Fruit fly (Drosophila melanogaster) ovary, adult (tissue): ENCODE results near the gene CG17140.

Experiments
- CG17801 ChIP-seq: fragments of 200-800 bp; optimal IDR thresholded peaks from 2 replicates; lab custom pipeline; 2019; ENCODE audit warnings: missing biosample characterization, mild to moderate bottlenecking, missing genetic modification characterization, moderate library complexity; ENCODE audit not compliant: partially characterized antibody

The CG17140 gene

dm6 chr2L:10818807-10819206 lies 26.7 kb downstream of the CG17140 start, which contains the start of gene CG6508:
Gene CG6508, plus strand, starts transcription at chr2L:10819107.
- TF ChIP-seq CG17801: no peak

- peak; percentile 74 for TF ChIP-seq CG17801
These were observed 43.3 kb downstream of the CG17140 start for dm6 chr2L:10801951-10802780.

- TF ChIP-seq CG17801: no peak
These were observed 44.4 kb downstream of the CG17140 start, which contains the start of gene CG31869 for dm6 chr2L:10800877-10801719. Gene CG31869, minus strand, starts transcription at chr2L:10801109.

dm6 chr2L:10795731-10796130 lies 49.7 kb downstream of the CG17140 start:
- no peak for TF ChIP-seq CG17801

- no peak for TF ChIP-seq CG17801
These were observed 51.4 kb downstream of the CG17140 start for dm6 chr2L:10794032-10794431.
